Worm (Caenorhabditis elegans): ENCODE results near the gene T24C4.2.

ce11 chrIII:868866-869265 is 903 bp downstream of the T24C4.2 start:
- no peak for TF ChIP-seq nhr-179 (tag; optimal IDR thresholded peaks at IDR 0.05)
- no peak for TF ChIP-seq ztf-18 (tag; optimal IDR thresholded peaks at IDR 0.05)
- TF ChIP-seq ama-1 (optimal IDR thresholded peaks at IDR 0.05), result no peak
- no peak for TF ChIP-seq ama-1 (GFP tag; optimal IDR thresholded peaks at IDR 0.05)
- TF ChIP-seq him-1 (tag; optimal IDR thresholded peaks at IDR 0.05), result no peak
- TF ChIP-seq lsy-27 (tag; optimal IDR thresholded peaks at IDR 0.05; ENCODE audit: borderline replicate concordance, insufficient read depth), result no peak
- no peak for TF ChIP-seq chd-7 (tag; optimal IDR thresholded peaks at IDR 0.05)
- TF ChIP-seq athp-1 (tag; optimal IDR thresholded peaks at IDR 0.05), result no peak
- no peak for TF ChIP-seq unc-62 (GFP tag; optimal IDR thresholded peaks at IDR 0.05)
- no peak for TF ChIP-seq zim-3 (tag; optimal IDR thresholded peaks at IDR 0.05)
- no peak for TF ChIP-seq ceh-100 (GFP tag; IDR thresholded peaks at IDR 0.05)
- no peak for TF ChIP-seq ceh-58 (GFP tag; IDR thresholded peaks at IDR 0.05)
- no peak for TF ChIP-seq sptf-2 (GFP tag; optimal IDR thresholded peaks at IDR 0.05)
- TF ChIP-seq F37B4.10 (GFP tag; IDR thresholded peaks at IDR 0.05), result no peak

Measured in whole organism, young adult.